Worm (Caenorhabditis elegans) whole organism, L4 larva: ENCODE data around the gene T04C12.33.

Experiments used
- Y5F2A.4 ChIP-seq: fragments of 200-800 bp; sonication (Bioruptor generic); optimal IDR thresholded peaks from 2 replicates; lab custom pipeline; 2018; ENCODE audit warnings: mild to moderate bottlenecking, missing genetic modification characterization, missing compliant biosample characterization
- aly-2 ChIP-seq: sonication (generic microtip); optimal IDR thresholded peaks from 2 replicates; lab custom pipeline; 2018; ENCODE audit warnings: missing biosample characterization, missing genetic modification characterization
- daf-16 ChIP-seq, 3 experiments: sonication (generic microtip); optimal IDR thresholded peaks; 2 replicates each; lab custom pipeline; 2016 to 2017; ENCODE audit warnings: missing genetic modification characterization in 3 of 3, missing genetic modification reagents in 3 of 3, mild to moderate bottlenecking in 2 of 3, missing compliant biosample characterization in 2 of 3, missing biosample characterization in 1 of 3, moderate library complexity in 1 of 3
- hlh-30 ChIP-seq: sonication (generic microtip); optimal IDR thresholded peaks from 2 replicates; lab custom pipeline; 2017; ENCODE audit warnings: antibody characterized with exemption, mild to moderate bottlenecking, missing genetic modification characterization, missing compliant biosample characterization; ENCODE audit not compliant: insufficient read depth
- mdl-1 ChIP-seq, 2 experiments: fragments of 150-350 bp in 1 of 2; sonication (generic microtip) in 1 of 2; optimal IDR thresholded peaks; 2 replicates each; lab custom pipeline; 2014 to 2017; ENCODE audit warnings: missing biosample characterization in 2 of 2, missing genetic modification characterization in 2 of 2
- mep-1 ChIP-seq: fragments of 150-350 bp; sonication (generic microtip); optimal IDR thresholded peaks from 3 replicates; lab custom pipeline; 2014; ENCODE audit warnings: missing biosample characterization, missing genetic modification characterization
- mes-2 ChIP-seq: sonication (generic microtip); optimal IDR thresholded peaks from 2 replicates; lab custom pipeline; 2016; ENCODE audit warnings: missing genotype, mild to moderate bottlenecking, missing genetic modification characterization, missing compliant biosample characterization; ENCODE audit not compliant: poor library complexity, severe bottlenecking
- mxl-2 ChIP-seq: fragments of 200-800 bp; sonication (Bioruptor generic); conservative IDR thresholded peaks from 2 replicates; pipeline ENCODE4 v1.3.6; 2022; ENCODE audit warnings: missing genetic modification reagents, missing genetic modification characterization, missing compliant biosample characterization
- snpc-4 ChIP-seq: fragments of 150-350 bp; optimal IDR thresholded peaks from 2 replicates; lab custom pipeline; 2014; ENCODE audit warnings: missing biosample characterization, missing genetic modification characterization
- unc-62 ChIP-seq, 3 experiments: fragments of 150-350 bp in 1 of 3; sonication (generic microtip); optimal IDR thresholded peaks in 2 of 3; peaks in 1 of 3; 1 replicate in 1 of 3; 2 replicates in 2 of 3; lab custom pipeline; 2014 to 2017; ENCODE audit warnings: missing biosample characterization in 3 of 3, missing genetic modification characterization in 3 of 3, missing genetic modification reagents in 3 of 3, missing genotype in 1 of 3

DNA sequence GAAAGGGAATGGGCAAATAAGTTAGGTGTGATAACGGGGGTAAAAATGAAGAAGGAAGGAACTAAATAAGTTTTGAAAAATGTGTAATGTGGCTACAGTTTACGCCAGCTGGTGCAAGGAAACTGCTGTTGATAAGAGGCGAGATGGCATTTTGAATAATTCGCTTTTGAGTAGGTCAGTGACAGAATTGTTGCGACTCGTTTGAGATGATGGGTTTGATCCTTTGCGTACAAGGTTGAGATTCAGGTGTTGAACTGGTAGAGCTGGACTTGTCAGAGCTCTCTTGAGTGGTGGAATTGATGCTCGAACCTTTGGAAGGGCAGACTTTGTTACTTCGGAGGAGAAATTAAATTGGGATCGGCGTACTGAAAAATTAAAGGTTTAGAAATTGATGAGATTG, 40.2 kb upstream of the T04C12.33 start:
- TF ChIP-seq Y5F2A.4 (GFP tag; lab: Kevin White, UChicago) (no peak), mes-2 (no peak), aly-2 (tag; lab: Kevin White, UChicago) (no peak), daf-16 (GFP tag; optimal IDR thresholded peaks at IDR 0.05; lab: Kevin White, UChicago) (no peak), daf-16 (tag; optimal IDR thresholded peaks at IDR 0.05; lab: Kevin White, UChicago) (no peak), snpc-4 (no peak), mdl-1 (tag; optimal IDR thresholded peaks at IDR 0.05; lab: Kevin White, UChicago) (no peak), unc-62 (GFP tag; optimal IDR thresholded peaks at IDR 0.05 in 1 of 2; lab: Kevin White, UChicago) (no peak), unc-62 (tag; optimal IDR thresholded peaks at IDR 0.05; lab: Kevin White, UChicago) (no peak), mxl-2 (no peak), hlh-30 (tag; lab: Kevin White, UChicago) (no peak), mep-1 (tag; lab: Kevin White, UChicago) (no peak)
